Worm (Caenorhabditis elegans) whole organism, late embryonic: Measurements from ENCODE around the gene rpn-12.

Experiments used
- C08G9.2 ChIP-seq: sonication (generic microtip); optimal IDR thresholded peaks from 2 replicates; lab custom pipeline; 2016; ENCODE audit warnings: mild to moderate bottlenecking, missing genetic modification characterization, moderate library complexity, missing compliant biosample characterization
- F13H6.1 ChIP-seq: sonication (generic microtip); optimal IDR thresholded peaks from 2 replicates; lab custom pipeline; 2016; ENCODE audit warnings: missing genetic modification characterization, missing compliant biosample characterization
- T23F11.4 ChIP-seq: fragments of 200-800 bp; sonication (Bioruptor generic); optimal IDR thresholded peaks from 2 replicates; lab custom pipeline; 2018; ENCODE audit warnings: mild to moderate bottlenecking, missing genetic modification characterization, missing compliant biosample characterization
- Y22D7AL.16 ChIP-seq: sonication (generic microtip); optimal IDR thresholded peaks from 2 replicates; lab custom pipeline; 2016; ENCODE audit warnings: missing genetic modification characterization, missing compliant biosample characterization
- ceh-22 ChIP-seq: sonication (generic microtip); optimal IDR thresholded peaks from 2 replicates; lab custom pipeline; 2017; ENCODE audit warnings: missing biosample characterization, missing genetic modification characterization
- ceh-24 ChIP-seq: sonication (generic microtip); optimal IDR thresholded peaks from 2 replicates; lab custom pipeline; 2016; ENCODE audit warnings: mild to moderate bottlenecking, missing genetic modification characterization, missing compliant biosample characterization
- ceh-31 ChIP-seq: sonication (generic microtip); optimal IDR thresholded peaks from 2 replicates; lab custom pipeline; 2016; ENCODE audit warnings: missing genetic modification characterization, missing compliant biosample characterization
- ceh-34 ChIP-seq: sonication (generic microtip); optimal IDR thresholded peaks from 2 replicates; lab custom pipeline; 2016; ENCODE audit warnings: mild to moderate bottlenecking, missing genetic modification characterization, missing compliant biosample characterization
- ceh-45 ChIP-seq: fragments of 200-800 bp; sonication (Bioruptor generic); IDR thresholded peaks from 2 replicates; pipeline ENCODE4 v1.3.6; 2022; ENCODE audit warnings: missing genetic modification reagents, missing genetic modification characterization, missing compliant biosample characterization
- che-1 ChIP-seq: sonication (generic microtip); optimal IDR thresholded peaks from 2 replicates; lab custom pipeline; 2016; ENCODE audit warnings: mild to moderate bottlenecking, missing genetic modification characterization, missing compliant biosample characterization
- dve-1 ChIP-seq: sonication (generic microtip); optimal IDR thresholded peaks from 2 replicates; lab custom pipeline; 2017; ENCODE audit warnings: antibody characterized with exemption, mild to moderate bottlenecking, missing genetic modification characterization, missing compliant biosample characterization
- elt-2 ChIP-seq: sonication (generic microtip); optimal IDR thresholded peaks from 2 replicates; lab custom pipeline; 2016; ENCODE audit warnings: missing genetic modification reagents, missing genetic modification characterization, missing compliant biosample characterization
- elt-4 ChIP-seq: sonication (generic microtip); optimal IDR thresholded peaks from 2 replicates; lab custom pipeline; 2016; ENCODE audit warnings: missing genetic modification characterization, missing compliant biosample characterization
- ets-4 ChIP-seq: sonication (generic microtip); optimal IDR thresholded peaks from 2 replicates; lab custom pipeline; 2016; ENCODE audit warnings: missing genetic modification characterization, missing compliant biosample characterization
- fkh-10 ChIP-seq: fragments of 150-350 bp; optimal IDR thresholded peaks from 2 replicates; lab custom pipeline; 2014; ENCODE audit warnings: missing biosample characterization, missing genetic modification reagents, missing genetic modification characterization
- fkh-6 ChIP-seq: sonication (generic microtip); optimal IDR thresholded peaks from 2 replicates; lab custom pipeline; 2016; ENCODE audit warnings: missing genetic modification characterization, missing compliant biosample characterization
- gmeb-2 ChIP-seq: sonication (generic microtip); optimal IDR thresholded peaks from 2 replicates; lab custom pipeline; 2016; ENCODE audit warnings: missing genetic modification characterization, inconsistent platforms, missing compliant biosample characterization
- hlh-30 ChIP-seq: sonication (generic microtip); optimal IDR thresholded peaks from 2 replicates; lab custom pipeline; 2017; ENCODE audit warnings: antibody characterized with exemption, missing genetic modification characterization, missing compliant biosample characterization; ENCODE audit not compliant: insufficient read depth
- hlh-8 ChIP-seq: sonication (generic microtip); optimal IDR thresholded peaks from 2 replicates; lab custom pipeline; 2016; ENCODE audit warnings: missing genotype, missing genetic modification characterization, missing compliant biosample characterization
- lin-11 ChIP-seq: fragments of 200-800 bp; sonication (Bioruptor generic); optimal IDR thresholded peaks from 2 replicates; lab custom pipeline; 2018; ENCODE audit warnings: mild to moderate bottlenecking, missing genetic modification characterization, missing compliant biosample characterization
- mec-3 ChIP-seq: sonication (generic microtip); optimal IDR thresholded peaks from 2 replicates; lab custom pipeline; 2016; ENCODE audit warnings: borderline replicate concordance, missing genetic modification characterization, missing compliant biosample characterization
- nfya-1 ChIP-seq: sonication (generic microtip); optimal IDR thresholded peaks from 2 replicates; lab custom pipeline; 2017; ENCODE audit warnings: missing genetic modification characterization, mild to moderate bottlenecking, missing compliant biosample characterization, antibody characterized with exemption, moderate library complexity
- nhr-11 ChIP-seq: fragments of 150-350 bp; optimal IDR thresholded peaks from 2 replicates; lab custom pipeline; 2014; ENCODE audit warnings: missing biosample characterization, missing genetic modification characterization
- nhr-232 ChIP-seq: sonication (generic microtip); optimal IDR thresholded peaks from 2 replicates; lab custom pipeline; 2016; ENCODE audit warnings: missing genetic modification characterization, missing compliant biosample characterization
- odd-2 ChIP-seq: sonication (generic microtip); optimal IDR thresholded peaks from 2 replicates; lab custom pipeline; 2017; ENCODE audit warnings: antibody characterized with exemption, mild to moderate bottlenecking, missing genetic modification characterization, missing compliant biosample characterization
- pag-3 ChIP-seq: sonication (generic microtip); optimal IDR thresholded peaks from 2 replicates; lab custom pipeline; 2016; ENCODE audit warnings: missing compliant biosample characterization, missing genetic modification characterization, borderline replicate concordance
- pat-9 ChIP-seq: fragments of 200-800 bp; sonication (Bioruptor generic); optimal IDR thresholded peaks from 2 replicates; lab custom pipeline; 2018; ENCODE audit warnings: mild to moderate bottlenecking, missing genetic modification characterization, moderate library complexity, missing compliant biosample characterization
- pax-1 ChIP-seq: fragments of 150-350 bp; optimal IDR thresholded peaks from 2 replicates; lab custom pipeline; 2014; ENCODE audit warnings: missing biosample characterization, missing genetic modification characterization
- pqm-1 ChIP-seq: sonication (generic microtip); optimal IDR thresholded peaks from 2 replicates; lab custom pipeline; 2016; ENCODE audit warnings: missing genetic modification characterization, missing compliant biosample characterization
- pros-1 ChIP-seq: fragments of 150-350 bp; optimal IDR thresholded peaks from 2 replicates; lab custom pipeline; 2014; ENCODE audit warnings: missing biosample characterization, missing genetic modification reagents, missing genetic modification characterization
- sdc-2 ChIP-seq: sonication (generic microtip); optimal IDR thresholded peaks from 2 replicates; lab custom pipeline; 2016; ENCODE audit warnings: missing genotype, missing genetic modification characterization, missing compliant biosample characterization
- sox-2 ChIP-seq: fragments of 200-800 bp; sonication (Bioruptor generic); IDR thresholded peaks from 2 replicates; pipeline ENCODE4 v1.3.6; 2022; ENCODE audit warnings: missing genetic modification reagents, missing genetic modification characterization, missing compliant biosample characterization
- sox-4 ChIP-seq: sonication (generic microtip); optimal IDR thresholded peaks from 2 replicates; lab custom pipeline; 2017; ENCODE audit warnings: mild to moderate bottlenecking, missing genetic modification characterization, inconsistent platforms, missing compliant biosample characterization
- syd-9 ChIP-seq: sonication (generic microtip); optimal IDR thresholded peaks from 2 replicates; lab custom pipeline; 2016; ENCODE audit warnings: mild to moderate bottlenecking, missing genetic modification characterization, moderate library complexity, missing compliant biosample characterization
- ttx-3 ChIP-seq: sonication (generic microtip); optimal IDR thresholded peaks from 2 replicates; lab custom pipeline; 2016; ENCODE audit warnings: missing genetic modification reagents, missing genetic modification characterization, missing compliant biosample characterization
- unc-3 ChIP-seq, 2 experiments: fragments of 200-800 bp in 1 of 2; sonication (Bioruptor generic) in 1 of 2; sonication (generic microtip) in 1 of 2; conservative IDR thresholded peaks in 1 of 2; optimal IDR thresholded peaks in 1 of 2; 2 replicates each; pipeline versions ENCODE4 v1.3.6 to Lab custom; 2016 to 2022; ENCODE audit warnings: missing compliant biosample characterization in 2 of 2, missing genetic modification characterization in 2 of 2, missing genetic modification reagents in 1 of 2
- unc-42 ChIP-seq: sonication (generic microtip); optimal IDR thresholded peaks from 2 replicates; lab custom pipeline; 2016; ENCODE audit warnings: missing genotype, missing genetic modification characterization, missing compliant biosample characterization
- unc-55 ChIP-seq: sonication (generic microtip); optimal IDR thresholded peaks from 2 replicates; lab custom pipeline; 2017; ENCODE audit warnings: missing biosample characterization, missing genetic modification reagents, missing genetic modification characterization
- ztf-16 ChIP-seq: sonication (generic microtip); optimal IDR thresholded peaks from 2 replicates; lab custom pipeline; 2017; ENCODE audit warnings: missing genetic modification characterization, missing compliant biosample characterization

Gene rpn-12

ce11 chrII:11685177-11685576, 32.3 kb downstream of the rpn-12 start, which contains the start of gene C47D12.5:
TSS of gene C47D12.5 (minus strand) at chrII:11685277.
- TF ChIP-seq unc-3 (GFP tag; conservative IDR thresholded peaks at IDR 0.05; lab: Robert Waterston, UW) = no peak
- TF ChIP-seq unc-3 (tag; optimal IDR thresholded peaks at IDR 0.05; lab: Kevin White, UChicago) = no peak

DNA sequence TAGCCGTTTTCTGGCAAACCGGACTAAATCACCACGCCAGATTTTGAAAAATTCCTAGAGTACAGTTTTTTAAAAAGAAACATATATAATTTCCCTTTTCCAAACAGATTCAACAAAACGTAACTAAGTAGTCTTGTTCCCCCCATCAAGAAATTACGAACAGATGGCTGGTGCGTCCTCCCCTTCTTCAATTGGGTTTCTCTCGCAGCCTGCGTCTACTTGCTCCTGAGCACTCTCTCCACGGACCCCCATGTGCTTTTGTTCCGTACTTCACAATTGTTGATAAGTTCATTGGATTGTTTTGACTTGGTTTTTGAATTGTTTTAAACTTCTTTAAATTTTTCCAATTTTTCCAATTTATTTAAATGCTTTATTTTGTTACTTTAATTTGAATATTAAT, 35.1 kb downstream of the rpn-12 start:
- no peak for TF ChIP-seq fkh-6 (tag; lab: Kevin White, UChicago)
- TF ChIP-seq C08G9.2 (tag; lab: Kevin White, UChicago) = no peak
- TF ChIP-seq ceh-31 = peak; percentile 1
- no peak for TF ChIP-seq ceh-34 (tag; lab: Kevin White, UChicago)
- peak; percentile 73 for TF ChIP-seq hlh-8 (tag; lab: Kevin White, UChicago)
- no peak for TF ChIP-seq T23F11.4
- no peak for TF ChIP-seq nhr-11 (tag; lab: Kevin White, UChicago)
- TF ChIP-seq Y22D7AL.16 (tag; lab: Kevin White, UChicago) = no peak
- TF ChIP-seq nfya-1 = peak; percentile 29
- TF ChIP-seq ceh-24 = no peak
- TF ChIP-seq mec-3 = no peak
- TF ChIP-seq lin-11 (tag; lab: Kevin White, UChicago) = no peak
- TF ChIP-seq sox-4 (tag; lab: Kevin White, UChicago) = no peak
- TF ChIP-seq hlh-30 (tag; lab: Kevin White, UChicago) = no peak
- TF ChIP-seq nhr-232 (tag; lab: Kevin White, UChicago) = no peak
- TF ChIP-seq unc-3 (GFP tag; conservative IDR thresholded peaks at IDR 0.05; lab: Robert Waterston, UW) = no peak
- no peak for TF ChIP-seq unc-3 (tag; optimal IDR thresholded peaks at IDR 0.05; lab: Kevin White, UChicago)
- no peak for TF ChIP-seq elt-2
- no peak for TF ChIP-seq elt-4 (tag; lab: Kevin White, UChicago)
- TF ChIP-seq pqm-1 = no peak
- peak; percentile 59 for TF ChIP-seq unc-42 (tag; lab: Kevin White, UChicago)
- no peak for TF ChIP-seq F13H6.1 (tag; lab: Kevin White, UChicago)
- no peak for TF ChIP-seq gmeb-2 (tag; lab: Kevin White, UChicago)
- TF ChIP-seq syd-9 (tag; lab: Kevin White, UChicago) = no peak
- no peak for TF ChIP-seq ztf-16 (tag; lab: Kevin White, UChicago)
- no peak for TF ChIP-seq sdc-2
- no peak for TF ChIP-seq pax-1
- TF ChIP-seq unc-55 (GFP tag; lab: Kevin White, UChicago) = peak; percentile 8
- no peak for TF ChIP-seq sox-2 (GFP tag; lab: Robert Waterston, UW)
- no peak for TF ChIP-seq ets-4 (tag; lab: Kevin White, UChicago)
- TF ChIP-seq che-1 (tag; lab: Kevin White, UChicago) = no peak
- no peak for TF ChIP-seq ttx-3 (tag; lab: Kevin White, UChicago)
- TF ChIP-seq dve-1 (tag; lab: Kevin White, UChicago) = no peak
- TF ChIP-seq odd-2 (tag; lab: Kevin White, UChicago) = no peak
- no peak for TF ChIP-seq pat-9 (tag; lab: Kevin White, UChicago)
- TF ChIP-seq pag-3 = no peak
- TF ChIP-seq fkh-10 = no peak
- no peak for TF ChIP-seq pros-1 (tag; lab: Kevin White, UChicago)
- TF ChIP-seq ceh-45 = no peak

- no peak for TF ChIP-seq ceh-22 (tag; lab: Kevin White, UChicago)
Measured at ce11 chrII:11688643-11689042, 35.7 kb downstream of the rpn-12 start, which contains the start of gene kel-1. TSS of gene kel-1 (plus strand) at chrII:11688943.
